Worm (Caenorhabditis elegans) whole organism, mixed stage, embryonic: ENCODE data around the gene sec-16A.1.

ENCODE experiments used
- lsy-2 ChIP-seq: fragments of 150-350 bp; optimal IDR thresholded peaks from 2 replicates; lab custom pipeline; 2014; ENCODE audit warnings: missing biosample characterization, missing genetic modification characterization
- nhr-76 ChIP-seq: sonication (generic microtip); optimal IDR thresholded peaks from 2 replicates; lab custom pipeline; 2017; ENCODE audit warnings: missing biosample characterization, missing genetic modification characterization

DNA sequence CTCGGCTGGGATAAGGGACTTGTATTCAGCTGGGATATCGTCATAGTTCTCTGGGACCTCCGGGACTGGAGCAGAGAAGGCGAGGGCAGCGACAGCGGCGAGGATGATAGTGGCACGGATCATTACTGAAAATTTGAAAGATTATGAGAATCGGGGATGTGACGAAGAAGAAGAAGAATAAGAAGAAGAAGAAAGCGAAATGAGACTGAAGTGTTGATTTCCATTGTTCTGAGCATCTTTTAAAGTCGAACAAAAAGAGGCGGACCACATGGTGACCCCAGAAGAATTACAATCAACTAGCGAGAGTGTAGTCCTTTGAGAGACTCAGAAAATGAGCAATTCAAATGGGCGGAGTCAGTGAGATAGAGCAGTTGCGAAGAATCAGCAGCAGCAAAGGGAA lies 44.6 kb upstream of the sec-16A.1 start, which contains the start of gene far-1:
- TF ChIP-seq nhr-76, result no peak
- no peak for TF ChIP-seq lsy-2
